Fruit fly (Drosophila melanogaster) S2 (cell line): ENCODE data around the gene eIF4A.

Experiments
- CG8478 ChIP-seq: fragments of >200 bp; optimal IDR thresholded peaks from 2 replicates; lab custom pipeline; 2018
- CTCF ChIP-seq, 2 experiments: fragments of >200 bp; optimal IDR thresholded peaks; 2 replicates each; lab custom pipeline; 2018

DNA sequence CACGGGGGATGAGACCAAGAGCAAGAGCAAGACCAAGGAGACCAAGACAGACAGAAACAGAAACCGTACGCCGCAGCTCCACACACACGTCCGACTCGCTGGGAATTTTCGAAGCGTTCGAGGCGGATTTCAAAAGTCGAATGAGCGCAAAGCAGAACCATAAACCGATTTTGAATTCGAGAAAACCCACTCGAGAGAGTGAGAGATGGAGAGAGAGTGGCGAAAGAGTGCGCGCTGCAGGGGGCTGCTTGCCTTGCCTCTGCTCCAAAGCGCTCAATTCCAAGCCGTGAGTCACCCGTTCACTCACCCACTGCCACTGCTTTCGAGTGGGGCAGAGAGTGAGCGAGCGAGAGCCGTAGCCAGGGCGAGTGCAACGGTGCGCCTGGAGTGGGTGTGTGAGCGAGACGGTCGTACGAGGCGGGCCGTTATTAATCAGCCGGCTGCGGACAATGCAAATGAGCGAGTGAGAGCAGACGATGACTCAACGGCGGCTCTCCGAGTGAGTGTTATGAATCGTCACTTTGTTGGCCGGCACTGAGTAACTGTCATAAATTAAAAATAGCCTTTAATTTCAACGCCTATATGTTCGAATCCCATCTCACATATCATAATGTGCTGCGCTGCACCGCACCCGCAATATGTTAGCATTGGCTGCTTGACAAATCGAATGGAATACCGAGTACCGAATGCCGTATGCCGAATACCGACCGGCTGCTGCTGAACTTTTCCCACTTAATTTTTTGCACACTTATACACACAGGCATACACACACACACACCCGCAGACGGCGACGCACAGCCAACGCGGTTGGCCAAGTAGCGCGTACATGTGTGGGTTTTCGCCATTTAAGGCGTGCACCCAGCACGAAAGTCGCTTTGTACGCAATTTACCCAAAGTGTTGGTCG lies 1.4 kb upstream of the eIF4A start:
- no peak for TF ChIP-seq CG8478 (lab: Kevin White, UChicago)
- no peak for TF ChIP-seq CTCF (optimal IDR thresholded peaks at IDR 0.05; lab: Kevin White, UChicago)
